Worm (Caenorhabditis elegans) whole organism, L4/young adult: ENCODE measurements around the gene B0462.4.

Experiments
- dao-5 ChIP-seq: sonication (generic microtip); optimal IDR thresholded peaks from 2 replicates; lab custom pipeline; 2016; ENCODE audit warnings: missing genotype, missing genetic modification characterization, moderate library complexity, missing compliant biosample characterization
- him-1 ChIP-seq: sonication (generic microtip); optimal IDR thresholded peaks from 2 replicates; lab custom pipeline; 2016; ENCODE audit warnings: missing genotype, missing genetic modification reagents, missing genetic modification characterization, missing compliant biosample characterization

DNA sequence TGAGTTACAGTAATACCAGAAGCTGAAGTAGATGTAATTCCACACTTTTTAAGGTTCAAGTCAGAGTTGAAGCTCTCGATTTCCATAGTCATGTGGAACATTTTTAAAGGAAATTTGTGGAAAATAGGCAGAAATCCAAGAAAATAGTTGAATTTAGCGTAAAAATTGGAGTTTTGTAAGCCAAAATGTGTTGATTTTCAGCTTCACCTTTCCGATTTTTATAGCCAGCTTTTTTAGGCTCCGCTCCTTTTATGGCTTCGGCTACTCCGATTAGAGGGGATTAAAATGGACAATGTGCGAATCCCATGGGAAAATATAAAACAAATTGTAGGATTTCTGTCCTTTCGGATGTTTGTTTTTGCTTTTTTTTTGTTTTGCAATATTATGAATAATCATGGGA lies 37.3 kb upstream of the B0462.4 start, which contains the start of gene C08E8.6:
- no peak for TF ChIP-seq him-1 (tag; lab: Kevin White, UChicago)
- no peak for TF ChIP-seq dao-5 (tag; lab: Kevin White, UChicago)
